Worm (Caenorhabditis elegans) whole organism, midembryonic: ENCODE data around the gene Y66C5A.2.

Experiments used
- cog-1 ChIP-seq: sonication (generic microtip); optimal IDR thresholded peaks from 2 replicates; lab custom pipeline; 2016; ENCODE audit warnings: missing genetic modification characterization, missing compliant biosample characterization
- flt-1 ChIP-seq: fragments of 200-800 bp; sonication (Bioruptor generic); IDR thresholded peaks from 2 replicates; pipeline ENCODE4 v1.3.6; 2022; ENCODE audit warnings: missing genetic modification characterization, missing compliant biosample characterization
- klf-2 ChIP-seq: fragments of 200-800 bp; sonication (Bioruptor generic); conservative IDR thresholded peaks from 2 replicates; pipeline ENCODE4 v1.3.6; 2022; ENCODE audit warnings: missing genetic modification reagents, missing genetic modification characterization, missing compliant biosample characterization
- tab-1 ChIP-seq: fragments of 200-800 bp; sonication (Bioruptor generic); IDR thresholded peaks from 2 replicates; pipeline ENCODE4 v1.3.6; 2022; ENCODE audit warnings: missing genetic modification characterization, missing compliant biosample characterization

DNA sequence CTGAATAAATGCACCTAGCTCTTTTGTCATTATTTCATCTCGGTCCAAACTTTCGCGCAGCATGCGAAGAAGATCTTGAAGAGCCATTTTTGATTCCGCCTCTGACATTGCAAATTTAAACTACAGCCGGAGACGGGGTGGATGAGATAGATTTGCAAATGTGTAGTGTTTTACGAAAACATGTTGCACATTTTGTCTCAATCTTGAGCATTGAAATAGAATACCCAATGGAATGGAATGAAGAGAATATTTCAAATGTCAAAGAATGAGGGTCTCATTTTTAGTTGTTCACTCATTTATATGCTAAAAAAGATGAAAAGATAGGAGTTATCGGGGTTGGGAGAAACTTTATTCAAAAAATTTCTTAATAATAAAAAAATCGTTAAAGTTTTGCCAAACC lies 5.1 kb upstream of the Y66C5A.2 start, which contains the start of gene Y66C5A.1:
- TF ChIP-seq klf-2, result no peak
- no peak for TF ChIP-seq flt-1 (GFP tag; lab: Robert Waterston, UW)
- no peak for TF ChIP-seq tab-1 (GFP tag; lab: Robert Waterston, UW)
- TF ChIP-seq cog-1 (tag; lab: Kevin White, UChicago), result no peak
